Worm (Caenorhabditis elegans): Measurements from ENCODE around the gene irld-1.

ce11 chrV:4371309-4371933 lies 34.9 kb downstream of the irld-1 start, which contains the start of the genes gmpr-1 and fipp-1:
- no peak for TF ChIP-seq ztf-11 (tag; optimal IDR thresholded peaks at IDR 0.05)
- TF ChIP-seq lin-13 (tag; optimal IDR thresholded peaks at IDR 0.05) = no peak
- no peak for TF ChIP-seq mls-2 (tag; optimal IDR thresholded peaks at IDR 0.05)
- TF ChIP-seq flh-1 (GFP tag; optimal IDR thresholded peaks at IDR 0.05) = no peak
- TF ChIP-seq elt-1 (tag; optimal IDR thresholded peaks at IDR 0.05; ENCODE audit: borderline replicate concordance, insufficient read depth) = no peak
- no peak for TF ChIP-seq unc-120 (tag; optimal IDR thresholded peaks at IDR 0.05; ENCODE audit: poor library complexity, severe bottlenecking)
- TF ChIP-seq unc-62 (GFP tag; optimal IDR thresholded peaks at IDR 0.05) = no peak
- TF ChIP-seq nhr-237 (tag; optimal IDR thresholded peaks at IDR 0.05) = no peak
- TF ChIP-seq lsy-2 (tag; optimal IDR thresholded peaks at IDR 0.05) = peak; percentile 15
